Worm (Caenorhabditis elegans): ENCODE results near the gene Y51H7BR.7.
"Not testable (repeated sequence)": the region's sequence is repeated elsewhere in the genome, so short reads cannot be mapped to it uniquely, and the experiment has no call there.

Gene Y51H7BR.7

DNA sequence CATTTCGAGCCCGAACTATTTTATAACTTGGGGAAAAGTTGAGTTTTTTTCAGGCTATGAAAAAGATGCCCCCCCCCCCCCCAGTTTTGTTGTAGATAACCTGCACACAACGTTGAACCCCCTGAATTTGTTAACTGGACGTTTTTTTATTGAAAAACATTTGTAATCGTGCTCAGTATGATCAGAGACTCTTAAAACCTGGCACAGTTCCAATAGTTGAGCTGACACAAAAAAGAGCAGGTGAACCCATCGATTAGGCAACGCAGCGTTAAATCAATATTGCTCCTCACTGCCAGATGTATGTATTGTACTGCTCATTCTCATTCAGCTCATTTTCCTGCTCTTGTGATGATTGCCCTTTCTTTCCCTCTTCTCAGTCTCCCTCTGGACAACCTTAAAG is 20.2 kb upstream of the Y51H7BR.7 start, which contains the start of gene K05F6.12:
Gene K05F6.12, plus strand, starts transcription at position 301 of the 400 bp plus-strand sequence.
- TF ChIP-seq unc-62 (GFP tag; optimal IDR thresholded peaks at IDR 0.05 in 1 of 2): peak in 1 of 2 experiments; percentile 33
- no peak for TF ChIP-seq unc-62 (tag; optimal IDR thresholded peaks at IDR 0.05)
- no peak for TF ChIP-seq ceh-20 (GFP tag; IDR thresholded peaks at IDR 0.05)
- TF ChIP-seq T20F7.1 (GFP tag; optimal IDR thresholded peaks at IDR 0.05): no peak
- no peak for TF ChIP-seq dmd-6 (GFP tag; IDR thresholded peaks at IDR 0.05)

ce11 chrII:1543182-1543581 is 17.8 kb upstream of the Y51H7BR.7 start, which contains the start of gene K05F6.4:
Gene K05F6.4, plus strand, starts transcription at chrII:1543482.
- TF ChIP-seq ceh-28 (tag; optimal IDR thresholded peaks at IDR 0.05); D1046.2 (GFP tag; IDR thresholded peaks at IDR 0.05); lim-7 (GFP tag; IDR thresholded peaks at IDR 0.05): not testable (repeated sequence)

DNA sequence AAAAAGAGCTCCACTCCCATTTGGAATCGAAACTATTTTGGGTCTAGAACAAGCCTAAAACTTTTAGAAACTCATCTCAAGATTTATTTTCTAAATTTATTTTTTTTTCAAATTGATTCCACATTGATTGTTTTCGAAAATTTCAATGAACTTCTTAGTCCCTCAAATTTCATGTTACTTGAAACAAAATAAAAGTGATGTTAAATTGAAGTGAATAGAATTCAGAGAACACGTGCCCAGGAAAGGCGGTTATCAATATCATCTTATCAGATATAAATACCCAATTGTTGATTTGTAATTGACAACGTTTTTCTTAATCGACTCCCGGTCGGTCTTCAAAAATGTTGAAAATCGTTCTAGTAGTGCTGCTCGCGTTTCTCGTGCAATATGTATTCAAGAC is 15.2 kb upstream of the Y51H7BR.7 start, which contains the start of gene poml-4:
Gene poml-4, plus strand, starts transcription at position 301 of the 400 bp plus-strand sequence.
- not testable (repeated sequence) for TF ChIP-seq spr-1, ceh-28, jun-1 (tag; optimal IDR thresholded peaks at IDR 0.05)

- TF ChIP-seq F26F4.8 (GFP tag; conservative IDR thresholded peaks at IDR 0.05) (no peak), arid-1 (GFP tag; conservative IDR thresholded peaks at IDR 0.05) (no peak), php-3 (GFP tag; IDR thresholded peaks at IDR 0.05) (no peak), lir-3 (tag; optimal IDR thresholded peaks at IDR 0.05) (no peak), tra-1 (GFP tag; IDR thresholded peaks at IDR 0.05) (no peak), skn-1 (tag; optimal IDR thresholded peaks at IDR 0.05) (no peak), ztf-7 (tag; optimal IDR thresholded peaks at IDR 0.05) (no peak), saeg-2 (GFP tag; IDR thresholded peaks at IDR 0.05) (no peak), mes-2 (tag; optimal IDR thresholded peaks at IDR 0.05; ENCODE audit: poor library complexity, severe bottlenecking) (no peak), Y48G9A.11 (GFP tag; IDR thresholded peaks at IDR 0.05) (no peak), vab-7 (GFP tag; IDR thresholded peaks at IDR 0.05) (no peak), madf-9 (GFP tag; conservative IDR thresholded peaks at IDR 0.05) (no peak), aly-2 (tag; optimal IDR thresholded peaks at IDR 0.05) (no peak), ceh-82 (tag; optimal IDR thresholded peaks at IDR 0.05) (no peak), R02D3.7 (tag; optimal IDR thresholded peaks at IDR 0.05) (no peak), mdt-29 (GFP tag; IDR thresholded peaks at IDR 0.05) (no peak), unc-130 (GFP tag; optimal IDR thresholded peaks at IDR 0.05) (no peak), duxl-1 (tag; optimal IDR thresholded peaks at IDR 0.05; ENCODE audit: poor library complexity) (no peak), pha-4 (GFP tag; IDR thresholded peaks at IDR 0.05) (no peak), pha-4 (tag; optimal IDR thresholded peaks at IDR 0.05) (no peak)
Measured at ce11 chrII:1538589-1538988, 13.2 kb upstream of the Y51H7BR.7 start, which contains the start of gene fbxb-44. Gene fbxb-44, plus strand, starts transcription at chrII:1538889.

DNA sequence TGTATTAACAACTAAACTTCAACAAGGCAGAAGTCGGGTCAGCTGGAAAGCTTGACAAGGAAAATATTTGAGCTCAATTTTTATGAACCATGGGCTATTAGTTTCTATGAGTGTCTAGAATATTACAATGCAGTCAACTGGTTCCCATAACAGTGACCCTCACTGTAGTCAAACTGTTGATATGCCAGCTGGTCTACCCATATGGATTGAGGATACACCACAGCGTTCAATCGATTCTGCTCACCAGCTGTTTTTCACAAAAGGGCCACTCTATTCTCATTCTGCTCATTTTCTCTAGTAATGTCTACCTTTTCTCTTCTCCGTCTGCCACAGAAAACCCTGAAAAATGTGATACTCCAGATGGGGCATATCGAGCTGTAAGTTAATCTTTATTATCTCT is 11.9 kb upstream of the Y51H7BR.7 start, which contains the start of gene fbxb-42:
Gene fbxb-42, plus strand, starts transcription at position 301 of the 400 bp plus-strand sequence.
- TF ChIP-seq nhr-42 (GFP tag; IDR thresholded peaks at IDR 0.05) (no peak), arid-1 (GFP tag; conservative IDR thresholded peaks at IDR 0.05) (no peak), nhr-6 (tag; optimal IDR thresholded peaks at IDR 0.05) (no peak), unc-62 (GFP tag; optimal IDR thresholded peaks at IDR 0.05 in 1 of 2) (peak in 1 of 2 experiments; percentile 27), unc-62 (tag; optimal IDR thresholded peaks at IDR 0.05) (no peak)

- TF ChIP-seq nhr-42 (GFP tag; IDR thresholded peaks at IDR 0.05) (no peak), arid-1 (GFP tag; conservative IDR thresholded peaks at IDR 0.05) (no peak), set-16 (GFP tag; IDR thresholded peaks at IDR 0.05) (no peak), pqm-1 (tag; optimal IDR thresholded peaks at IDR 0.05) (no peak), nhr-111 (GFP tag; optimal IDR thresholded peaks at IDR 0.05) (no peak), F49E8.2 (tag; optimal IDR thresholded peaks at IDR 0.05; ENCODE audit: borderline replicate concordance) (no peak), madf-9 (GFP tag; conservative IDR thresholded peaks at IDR 0.05) (no peak), sdz-12 (GFP tag; optimal IDR thresholded peaks at IDR 0.05) (no peak), gei-8 (GFP tag; optimal IDR thresholded peaks at IDR 0.05) (no peak), ceh-20 (GFP tag; IDR thresholded peaks at IDR 0.05) (no peak), daf-19 (GFP tag; conservative IDR thresholded peaks at IDR 0.05) (no peak), ctbp-1 (GFP tag; IDR thresholded peaks at IDR 0.05) (no peak)
Measured at ce11 chrII:1535931-1536330, 10.5 kb upstream of the Y51H7BR.7 start, which contains the start of gene fbxb-43. Gene fbxb-43, plus strand, starts transcription at chrII:1536231.
